Worm (Caenorhabditis elegans): ENCODE results near the gene fbxa-170.

The fbxa-170 gene

ce11 chrX:1643442-1644096, 34.4 kb downstream of the fbxa-170 start (continued):
- TF ChIP-seq F49E8.2 (tag; optimal IDR thresholded peaks at IDR 0.05; ENCODE audit: insufficient read depth) = no peak
- no peak for TF ChIP-seq bed-2 (GFP tag; IDR thresholded peaks at IDR 0.05)
- TF ChIP-seq unc-62 (GFP tag; optimal IDR thresholded peaks at IDR 0.05) = no peak
- no peak for TF ChIP-seq F22D6.2 (tag; optimal IDR thresholded peaks at IDR 0.05)
- TF ChIP-seq pha-4 (tag; optimal IDR thresholded peaks at IDR 0.05) = no peak
- TF ChIP-seq snpc-4 (GFP tag; optimal IDR thresholded peaks at IDR 0.05) = peak; percentile 56
- peak in 1 of 4 experiments; percentile 26 for TF ChIP-seq snpc-4 (tag; optimal IDR thresholded peaks at IDR 0.05)
- peak; percentile 56 for TF ChIP-seq snpc-3.4 (tag; optimal IDR thresholded peaks at IDR 0.05)
- TF ChIP-seq ama-1 (optimal IDR thresholded peaks at IDR 0.05) = no peak
- TF ChIP-seq ama-1 (GFP tag; optimal IDR thresholded peaks at IDR 0.05) = peak in 1 of 2 experiments; percentile 47
- TF ChIP-seq tbx-9 (tag; optimal IDR thresholded peaks at IDR 0.05; ENCODE audit: borderline replicate concordance) = no peak
- TF ChIP-seq unc-130 (GFP tag; optimal IDR thresholded peaks at IDR 0.05) = no peak
- no peak for TF ChIP-seq athp-1 (tag; optimal IDR thresholded peaks at IDR 0.05)
- TF ChIP-seq ceh-58 (GFP tag; IDR thresholded peaks at IDR 0.05) = no peak
- TF ChIP-seq efl-1 (GFP tag; optimal IDR thresholded peaks at IDR 0.05) = peak; percentile 29
- peak; percentile 75 for TF ChIP-seq rpc-1 (optimal IDR thresholded peaks at IDR 0.05)
- TF ChIP-seq rpc-1 (tag; optimal IDR thresholded peaks at IDR 0.05) = peak; percentile 87

ce11 chrX:1630881-1631516, 46.9 kb downstream of the fbxa-170 start, which contains the start of gene ZK380.2:
Gene ZK380.2 (plus strand): TSS chrX:1631466.
- TF ChIP-seq dpff-1 (tag; optimal IDR thresholded peaks at IDR 0.05) = no peak
- TF ChIP-seq F22D6.2 (tag; optimal IDR thresholded peaks at IDR 0.05) = no peak
- no peak for TF ChIP-seq aptf-2 (GFP tag; conservative IDR thresholded peaks at IDR 0.05)
- TF ChIP-seq atf-7 (tag; optimal IDR thresholded peaks at IDR 0.05) = no peak
- no peak for TF ChIP-seq snpc-4 (GFP tag; optimal IDR thresholded peaks at IDR 0.05)
- TF ChIP-seq snpc-4 (tag; optimal IDR thresholded peaks at IDR 0.05) = peak in 2 of 4 experiments; percentile 21 to 52
- no peak for TF ChIP-seq rec-8 (tag; optimal IDR thresholded peaks at IDR 0.05)
- TF ChIP-seq ceh-100 (GFP tag; IDR thresholded peaks at IDR 0.05) = no peak

- TF ChIP-seq rpc-1 (optimal IDR thresholded peaks at IDR 0.05) = peak; percentile 40
- TF ChIP-seq rpc-1 (tag; optimal IDR thresholded peaks at IDR 0.05) = peak; percentile 70
- TF ChIP-seq tbp1 (GFP tag; optimal IDR thresholded peaks at IDR 0.05) = peak; percentile 77
- TF ChIP-seq him-1 (tag; optimal IDR thresholded peaks at IDR 0.05) = peak; percentile 10
- peak; percentile 40 for TF ChIP-seq B0261.1 (tag; optimal IDR thresholded peaks at IDR 0.05)
- TF ChIP-seq dpl-1 (GFP tag; optimal IDR thresholded peaks at IDR 0.05) = no peak
- peak; percentile 28; the same call in 1 of the 2 replicates for TF ChIP-seq lin-26 (GFP tag; IDR thresholded peaks at IDR 0.05)
- TF ChIP-seq efl-1 (GFP tag; optimal IDR thresholded peaks at IDR 0.05) = no peak
These were observed 48.2 kb downstream of the fbxa-170 start for ce11 chrX:1629746-1630145.

- TF ChIP-seq ama-1 (optimal IDR thresholded peaks at IDR 0.05) (no peak), ama-1 (GFP tag; optimal IDR thresholded peaks at IDR 0.05) (no peak), hlh-26 (GFP tag; conservative IDR thresholded peaks at IDR 0.05) (no peak), F57A8.1 (GFP tag; optimal IDR thresholded peaks at IDR 0.05) (no peak), F22D6.2 (tag; optimal IDR thresholded peaks at IDR 0.05) (no peak), F55B11.4 (tag; optimal IDR thresholded peaks at IDR 0.05; ENCODE audit: borderline replicate concordance, insufficient read depth) (no peak), K12H6.12 (tag; optimal IDR thresholded peaks at IDR 0.05) (no peak), B0336.3 (GFP tag; IDR thresholded peaks at IDR 0.05) (no peak), snpc-3.4 (tag; optimal IDR thresholded peaks at IDR 0.05) (no peak), lag-1 (GFP tag; IDR thresholded peaks at IDR 0.05) (no peak), nhr-120 (GFP tag; IDR thresholded peaks at IDR 0.05) (no peak), D2030.7 (GFP tag; IDR thresholded peaks at IDR 0.05) (no peak), let-607 (tag; optimal IDR thresholded peaks at IDR 0.05) (no peak), F37B4.10 (GFP tag; IDR thresholded peaks at IDR 0.05) (no peak), Y56A3A.18 (GFP tag; IDR thresholded peaks at IDR 0.05) (no peak), F39B2.1 (GFP tag; IDR thresholded peaks at IDR 0.05) (no peak), ekl-4 (GFP tag; IDR thresholded peaks at IDR 0.05) (no peak)
These were observed 50.1 kb downstream of the fbxa-170 start, which contains the start of gene fbxb-58 for ce11 chrX:1627837-1628236. Gene fbxb-58 (plus strand): TSS chrX:1628137.
